Worm (Caenorhabditis elegans): ENCODE data around the gene sumv-1.
A peak's percentile ranks its signal among the peaks of the same experiment; 100 is the strongest.

The sumv-1 gene

ce11 chrIII:5287877-5288276 lies 33.9 kb upstream of the sumv-1 start, which contains the start of gene T15B12.1:
Gene T15B12.1, plus strand, starts transcription at chrIII:5288177.
- TF ChIP-seq elt-3 (tag; optimal IDR thresholded peaks at IDR 0.05) (no peak), lin-15B (tag; optimal IDR thresholded peaks at IDR 0.05) (no peak), egl-27 (tag; optimal IDR thresholded peaks at IDR 0.05) (no peak), nhr-23 (tag; optimal IDR thresholded peaks at IDR 0.05) (no peak), nhr-77 (tag; optimal IDR thresholded peaks at IDR 0.05) (no peak), R02D3.7 (tag; optimal IDR thresholded peaks at IDR 0.05) (no peak), eor-1 (tag; optimal IDR thresholded peaks at IDR 0.05) (no peak), nhr-67 (tag; optimal IDR thresholded peaks at IDR 0.05) (no peak), nfya-1 (tag; optimal IDR thresholded peaks at IDR 0.05; ENCODE audit: insufficient read depth) (no peak), lin-39 (tag; optimal IDR thresholded peaks at IDR 0.05) (no peak), ceh-82 (tag; optimal IDR thresholded peaks at IDR 0.05) (no peak), unc-39 (tag; optimal IDR thresholded peaks at IDR 0.05) (no peak), nhr-43 (tag; optimal IDR thresholded peaks at IDR 0.05; ENCODE audit: poor library complexity, severe bottlenecking) (no peak), unc-62 (GFP tag; optimal IDR thresholded peaks at IDR 0.05) (no peak), fkh-2 (tag; optimal IDR thresholded peaks at IDR 0.05) (no peak)

- TF ChIP-seq fkh-10 (GFP tag; optimal IDR thresholded peaks at IDR 0.05) (no peak), lsy-12 (tag; optimal IDR thresholded peaks at IDR 0.05) (no peak), hmg-11 (tag; optimal IDR thresholded peaks at IDR 0.05) (no peak), mdl-1 (tag; optimal IDR thresholded peaks at IDR 0.05) (no peak), nhr-237 (tag; optimal IDR thresholded peaks at IDR 0.05) (no peak), zag-1 (tag; optimal IDR thresholded peaks at IDR 0.05) (no peak), jun-1 (tag; optimal IDR thresholded peaks at IDR 0.05) (no peak), mml-1 (tag; optimal IDR thresholded peaks at IDR 0.05) (no peak), egl-5 (tag; optimal IDR thresholded peaks at IDR 0.05) (no peak), ceh-9 (tag; optimal IDR thresholded peaks at IDR 0.05) (no peak), fkh-2 (tag; optimal IDR thresholded peaks at IDR 0.05) (no peak), nhr-11 (tag; optimal IDR thresholded peaks at IDR 0.05) (no peak), ceh-16 (tag; optimal IDR thresholded peaks at IDR 0.05) (no peak)
Measured at ce11 chrIII:5286205-5286604, 32.2 kb upstream of the sumv-1 start, which contains the start of gene ZC395.11. Gene ZC395.11, minus strand, starts transcription at chrIII:5286305.

ce11 chrIII:5285484-5285883 lies 31.5 kb upstream of the sumv-1 start:
- TF ChIP-seq fkh-10 (GFP tag; optimal IDR thresholded peaks at IDR 0.05), result no peak
- TF ChIP-seq ztf-4 (tag; optimal IDR thresholded peaks at IDR 0.05), result no peak
- no peak for TF ChIP-seq nhr-23 (tag; optimal IDR thresholded peaks at IDR 0.05)
- no peak for TF ChIP-seq fos-1 (tag; optimal IDR thresholded peaks at IDR 0.05)
- TF ChIP-seq R02D3.7 (tag; optimal IDR thresholded peaks at IDR 0.05), result no peak
- TF ChIP-seq ceh-82 (tag; optimal IDR thresholded peaks at IDR 0.05), result no peak
- no peak for TF ChIP-seq eor-1 (tag; optimal IDR thresholded peaks at IDR 0.05)
- TF ChIP-seq ama-1 (optimal IDR thresholded peaks at IDR 0.05), result no peak

- no peak for TF ChIP-seq ceh-9 (tag; optimal IDR thresholded peaks at IDR 0.05)
- TF ChIP-seq hmg-11 (tag; optimal IDR thresholded peaks at IDR 0.05), result peak; percentile 67
- peak; percentile 47 for TF ChIP-seq nfya-1 (tag; optimal IDR thresholded peaks at IDR 0.05; ENCODE audit: insufficient read depth)
- TF ChIP-seq elt-1 (tag; optimal IDR thresholded peaks at IDR 0.05), result peak; percentile 17
- TF ChIP-seq nhr-12 (tag; optimal IDR thresholded peaks at IDR 0.05), result no peak
- TF ChIP-seq lin-39 (tag; optimal IDR thresholded peaks at IDR 0.05), result peak; percentile 1
Measured at ce11 chrIII:5280228-5280627, 26.2 kb upstream of the sumv-1 start.

- TF ChIP-seq R02D3.7 (tag; optimal IDR thresholded peaks at IDR 0.05), result no peak
- no peak for TF ChIP-seq nfya-1 (tag; optimal IDR thresholded peaks at IDR 0.05; ENCODE audit: insufficient read depth)
- peak; percentile 43 for TF ChIP-seq ama-1 (optimal IDR thresholded peaks at IDR 0.05)
- no peak for TF ChIP-seq egl-27 (tag; optimal IDR thresholded peaks at IDR 0.05)
- TF ChIP-seq pha-4 (tag; optimal IDR thresholded peaks at IDR 0.05), result no peak
Measured at ce11 chrIII:5277740-5278139, 23.8 kb upstream of the sumv-1 start, which contains the start of gene clk-1. Gene clk-1, plus strand, starts transcription at chrIII:5277894.
